Worm (Caenorhabditis elegans) whole organism, mixed stage, embryonic: Measurements from ENCODE around the gene C04E12.4.

Experiments used
- M03D4.4 ChIP-seq: sonication (generic microtip); optimal IDR thresholded peaks from 2 replicates; lab custom pipeline; 2017; ENCODE audit warnings: mild to moderate bottlenecking, missing genetic modification characterization, missing compliant biosample characterization
- bed-3 ChIP-seq: fragments of 200-800 bp; sonication (Bioruptor generic); optimal IDR thresholded peaks from 3 replicates; lab custom pipeline; 2018; ENCODE audit warnings: mild to moderate bottlenecking, missing genetic modification characterization, moderate library complexity, missing compliant biosample characterization
- blmp-1 ChIP-seq: fragments of 150-350 bp; optimal IDR thresholded peaks from 2 replicates; lab custom pipeline; 2014; ENCODE audit warnings: missing biosample characterization, missing genetic modification characterization
- ceh-39 ChIP-seq: fragments of 150-350 bp; optimal IDR thresholded peaks from 2 replicates; lab custom pipeline; 2014; ENCODE audit warnings: missing biosample characterization, missing genetic modification characterization
- ceh-43 ChIP-seq: fragments of 200-800 bp; sonication (Bioruptor generic); optimal IDR thresholded peaks from 2 replicates; lab custom pipeline; 2018; ENCODE audit warnings: mild to moderate bottlenecking, missing genetic modification characterization, moderate library complexity, missing compliant biosample characterization
- ceh-83 ChIP-seq: fragments of 200-800 bp; sonication (Bioruptor generic); optimal IDR thresholded peaks from 2 replicates; lab custom pipeline; 2018; ENCODE audit warnings: mild to moderate bottlenecking, missing genetic modification characterization, missing compliant biosample characterization
- ces-1 ChIP-seq: fragments of 150-350 bp; optimal IDR thresholded peaks from 2 replicates; lab custom pipeline; 2014; ENCODE audit warnings: missing biosample characterization, missing genetic modification reagents, missing genetic modification characterization
- drap-1 ChIP-seq: fragments of 200-800 bp; sonication (Bioruptor generic); optimal IDR thresholded peaks from 3 replicates; lab custom pipeline; 2018; ENCODE audit warnings: mild to moderate bottlenecking, missing genetic modification characterization, missing compliant biosample characterization
- elt-1 ChIP-seq: sonication (generic microtip); optimal IDR thresholded peaks from 2 replicates; lab custom pipeline; 2017; ENCODE audit warnings: missing genetic modification characterization, mild to moderate bottlenecking, missing compliant biosample characterization, antibody characterized with exemption, moderate library complexity, borderline replicate concordance; ENCODE audit not compliant: insufficient read depth
- elt-3 ChIP-seq: fragments of 150-350 bp; optimal IDR thresholded peaks from 2 replicates; lab custom pipeline; 2014; ENCODE audit warnings: missing biosample characterization, missing genetic modification characterization
- flh-1 ChIP-seq: fragments of 200-800 bp; sonication (Bioruptor generic); optimal IDR thresholded peaks from 2 replicates; lab custom pipeline; 2018; ENCODE audit warnings: mild to moderate bottlenecking, missing genetic modification characterization, moderate library complexity, missing compliant biosample characterization
- ham-2 ChIP-seq: fragments of 200-800 bp; sonication (Bioruptor generic); optimal IDR thresholded peaks from 2 replicates; lab custom pipeline; 2018; ENCODE audit warnings: mild to moderate bottlenecking, missing genetic modification characterization, missing compliant biosample characterization
- hlh-1 ChIP-seq: fragments of 150-350 bp; optimal IDR thresholded peaks from 2 replicates; lab custom pipeline; 2014; ENCODE audit warnings: missing biosample characterization, missing genetic modification reagents, missing genetic modification characterization
- lin-13 ChIP-seq: fragments of 150-350 bp; optimal IDR thresholded peaks from 2 replicates; lab custom pipeline; 2014; ENCODE audit warnings: missing biosample characterization, missing genetic modification characterization
- mab-5 ChIP-seq: fragments of 150-350 bp; optimal IDR thresholded peaks from 2 replicates; lab custom pipeline; 2014; ENCODE audit warnings: missing biosample characterization, missing genetic modification characterization
- mep-1 ChIP-seq: fragments of 150-350 bp; optimal IDR thresholded peaks from 2 replicates; lab custom pipeline; 2017; ENCODE audit warnings: missing biosample characterization, missing genetic modification reagents, missing genetic modification characterization, inconsistent platforms
- mls-2 ChIP-seq: sonication (generic microtip); optimal IDR thresholded peaks from 2 replicates; lab custom pipeline; 2016; ENCODE audit warnings: mild to moderate bottlenecking, missing genetic modification characterization, moderate library complexity, missing compliant biosample characterization
- nhr-12 ChIP-seq: fragments of 150-350 bp; optimal IDR thresholded peaks from 2 replicates; lab custom pipeline; 2014; ENCODE audit warnings: missing biosample characterization, missing genetic modification characterization
- nhr-237 ChIP-seq: fragments of 150-350 bp; optimal IDR thresholded peaks from 2 replicates; lab custom pipeline; 2014; ENCODE audit warnings: missing biosample characterization, missing genetic modification characterization
- nhr-28 ChIP-seq: fragments of 150-350 bp; optimal IDR thresholded peaks from 2 replicates; lab custom pipeline; 2014; ENCODE audit warnings: missing biosample characterization, missing genetic modification characterization
- pha-4 ChIP-seq: fragments of 150-350 bp; optimal IDR thresholded peaks from 2 replicates; lab custom pipeline; 2018; ENCODE audit warnings: missing biosample characterization, missing genetic modification reagents, missing genetic modification characterization
- snpc-4 ChIP-seq: fragments of 150-350 bp; optimal IDR thresholded peaks from 2 replicates; lab custom pipeline; 2014; ENCODE audit warnings: missing biosample characterization, missing genetic modification characterization
- tbx-8 ChIP-seq: fragments of 200-800 bp; sonication (Bioruptor generic); optimal IDR thresholded peaks from 2 replicates; lab custom pipeline; 2018; ENCODE audit warnings: mild to moderate bottlenecking, missing genetic modification characterization, moderate library complexity, missing compliant biosample characterization
- unc-120 ChIP-seq: sonication (generic microtip); optimal IDR thresholded peaks from 2 replicates; lab custom pipeline; 2017; ENCODE audit warnings: missing genetic modification characterization, missing compliant biosample characterization; ENCODE audit not compliant: poor library complexity, severe bottlenecking
- unc-62 ChIP-seq: fragments of 150-350 bp; optimal IDR thresholded peaks from 2 replicates; lab custom pipeline; 2014; ENCODE audit warnings: missing biosample characterization, missing genetic modification reagents, missing genetic modification characterization
- zip-8 ChIP-seq: fragments of 150-350 bp; optimal IDR thresholded peaks from 2 replicates; lab custom pipeline; 2014; ENCODE audit warnings: missing biosample characterization, missing genetic modification characterization
- ztf-11 ChIP-seq: fragments of 150-350 bp; optimal IDR thresholded peaks from 2 replicates; lab custom pipeline; 2014; ENCODE audit warnings: missing biosample characterization, missing genetic modification characterization

Gene C04E12.4

DNA sequence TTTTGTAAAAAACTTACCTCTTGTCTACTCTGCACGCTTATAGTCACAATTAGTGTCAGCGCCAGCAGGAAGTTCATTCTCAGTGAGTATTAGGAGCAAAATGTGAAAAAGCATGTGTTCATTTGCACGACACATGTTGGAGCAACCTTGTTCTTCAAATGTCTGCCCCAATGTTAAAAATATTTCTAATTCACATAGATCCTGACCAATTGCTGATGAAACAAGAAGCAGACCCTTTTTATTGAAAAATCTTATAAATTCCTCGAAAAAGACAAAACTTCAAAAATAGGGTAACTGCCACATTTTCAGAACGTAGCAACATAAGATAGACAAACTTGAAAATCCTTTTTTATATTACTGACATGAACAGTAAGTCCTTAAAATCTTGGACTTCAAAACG lies 38.4 kb upstream of the C04E12.4 start, which contains the start of gene C17B7.8:
Gene C17B7.8 (minus strand): TSS at position 101 of the 400 bp plus-strand sequence.
- no peak for TF ChIP-seq ceh-43 (GFP tag; lab: Kevin White, UChicago)
- no peak for TF ChIP-seq bed-3
- TF ChIP-seq ztf-11 (tag; lab: Kevin White, UChicago): no peak
- TF ChIP-seq ceh-83 (GFP tag; lab: Kevin White, UChicago): no peak
- TF ChIP-seq mls-2 (tag; lab: Kevin White, UChicago): no peak
- no peak for TF ChIP-seq M03D4.4
- TF ChIP-seq unc-62 (GFP tag; lab: Kevin White, UChicago): no peak
- no peak for TF ChIP-seq mep-1 (tag; lab: Kevin White, UChicago)

DNA sequence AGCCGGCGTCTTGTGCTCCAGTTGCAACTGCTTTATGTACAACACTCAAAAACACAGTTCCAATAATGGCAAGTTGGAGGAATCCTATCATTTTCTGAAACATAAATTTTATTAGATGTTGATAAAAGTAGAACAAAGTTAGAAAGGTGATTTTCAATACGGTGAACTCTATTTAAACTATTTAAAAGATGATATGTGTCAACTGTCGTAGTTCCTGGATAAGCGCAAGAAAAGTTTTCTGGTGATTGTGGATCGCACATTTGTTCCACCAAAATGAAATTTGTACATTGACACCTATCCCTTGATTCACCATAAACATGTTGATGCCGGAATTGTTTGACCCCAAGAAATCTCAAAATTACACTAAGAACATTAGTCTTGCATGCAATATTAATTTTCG lies 30.6 kb upstream of the C04E12.4 start, which contains the start of gene C17B7.9:
Gene C17B7.9 (minus strand): TSS at position 101 of the 400 bp plus-strand sequence.
- no peak for TF ChIP-seq mep-1 (tag; lab: Kevin White, UChicago)
- no peak for TF ChIP-seq M03D4.4
- TF ChIP-seq zip-8 (tag; lab: Kevin White, UChicago): no peak
- TF ChIP-seq blmp-1 (tag; lab: Kevin White, UChicago): no peak
- no peak for TF ChIP-seq ztf-11 (tag; lab: Kevin White, UChicago)
- no peak for TF ChIP-seq tbx-8
- no peak for TF ChIP-seq snpc-4
- TF ChIP-seq pha-4: no peak
- no peak for TF ChIP-seq nhr-237 (tag; lab: Kevin White, UChicago)
- TF ChIP-seq unc-120 (tag; lab: Kevin White, UChicago): no peak
- TF ChIP-seq mab-5 (tag; lab: Kevin White, UChicago): no peak
- TF ChIP-seq lin-13 (tag; lab: Kevin White, UChicago): no peak
- TF ChIP-seq ceh-43 (GFP tag; lab: Kevin White, UChicago): no peak
- no peak for TF ChIP-seq drap-1
- TF ChIP-seq flh-1 (GFP tag; lab: Kevin White, UChicago): no peak
- TF ChIP-seq nhr-28 (tag; lab: Kevin White, UChicago): no peak
- TF ChIP-seq, all 35 proteins: peak for 0

ce11 chrV:3333334-3333733 lies 29.2 kb upstream of the C04E12.4 start, which contains the start of gene C17B7.5:
Gene C17B7.5 (plus strand): TSS chrV:3333634.
- no peak for TF ChIP-seq elt-3 (tag; lab: Kevin White, UChicago)

DNA sequence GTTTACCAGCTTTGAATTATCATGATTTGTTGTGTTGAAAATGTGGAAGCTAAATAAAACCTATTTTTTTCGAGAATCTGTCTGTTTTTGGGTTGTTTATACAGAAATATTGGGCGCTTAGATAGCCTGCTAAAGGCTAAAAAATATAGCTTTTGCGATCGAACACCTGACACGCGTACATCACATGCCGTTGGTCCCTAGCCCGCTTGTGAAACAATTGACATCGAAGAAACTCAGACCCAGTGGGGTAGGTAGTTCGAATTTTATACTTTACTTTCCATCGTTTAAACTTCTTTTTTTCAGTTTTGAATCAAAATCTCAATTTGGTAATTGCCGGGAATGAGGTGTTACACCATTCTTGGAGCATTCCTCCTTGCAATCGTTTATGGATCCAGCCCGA lies 23.6 kb upstream of the C04E12.4 start, which contains the start of gene C17B7.4:
Gene C17B7.4 (plus strand): TSS at position 301 of the 400 bp plus-strand sequence.
- TF ChIP-seq elt-3 (tag; lab: Kevin White, UChicago): no peak
- no peak for TF ChIP-seq bed-3
- no peak for TF ChIP-seq ceh-39 (tag; lab: Kevin White, UChicago)
- no peak for TF ChIP-seq nhr-237 (tag; lab: Kevin White, UChicago)

- TF ChIP-seq ham-2 (GFP tag; lab: Kevin White, UChicago) (no peak), nhr-237 (tag; lab: Kevin White, UChicago) (no peak)
Measured at ce11 chrV:3341906-3342305, 20.7 kb upstream of the C04E12.4 start, which contains the start of gene C17B7.10. Gene C17B7.10 (minus strand): TSS chrV:3342006.

DNA sequence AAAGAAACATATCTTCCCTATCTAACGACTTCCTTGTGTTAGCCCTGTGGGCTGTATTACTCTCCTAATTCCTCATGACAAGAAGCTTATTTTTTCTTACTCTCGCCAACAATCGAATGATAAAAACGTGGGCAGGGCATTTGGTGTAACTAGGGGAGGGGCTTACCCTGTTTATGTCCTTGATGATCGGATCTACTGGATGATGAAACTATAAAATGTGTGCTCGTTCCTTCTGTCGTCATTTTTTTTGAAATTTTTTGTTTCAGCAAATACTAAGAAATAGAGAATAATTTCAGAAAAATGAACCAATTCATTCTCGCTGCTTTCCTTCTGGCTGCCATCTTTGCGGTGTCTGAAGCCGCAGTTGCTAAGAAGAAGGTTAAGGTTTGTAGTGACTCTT lies 20.1 kb upstream of the C04E12.4 start, which contains the start of gene C17B7.3:
Gene C17B7.3 (plus strand): TSS at position 301 of the 400 bp plus-strand sequence.
- TF ChIP-seq ceh-83 (GFP tag; lab: Kevin White, UChicago) (no peak), bed-3 (no peak), flh-1 (GFP tag; lab: Kevin White, UChicago) (no peak), nhr-12 (tag; lab: Kevin White, UChicago) (no peak), elt-1 (tag; lab: Kevin White, UChicago) (no peak)

DNA sequence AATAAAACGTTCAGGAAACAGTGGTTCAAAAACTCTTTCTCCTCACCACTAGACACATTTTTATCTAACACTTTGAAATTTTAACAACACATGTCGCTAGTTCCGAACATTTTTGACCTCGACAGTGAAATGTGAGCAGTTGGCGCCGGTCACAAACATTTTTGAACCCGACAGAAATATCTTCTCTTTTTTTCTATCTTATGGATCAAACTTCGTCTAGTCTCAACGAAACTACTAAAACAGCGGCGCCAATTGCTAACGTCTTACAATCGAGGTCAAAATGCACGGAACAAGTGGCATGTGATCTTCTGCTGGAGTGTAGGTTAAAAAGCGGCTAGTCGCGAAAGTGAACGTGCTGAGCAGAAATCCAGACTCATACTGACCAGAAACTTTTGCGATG lies 18.6 kb upstream of the C04E12.4 start:
- no peak for TF ChIP-seq mls-2 (tag; lab: Kevin White, UChicago)
- no peak for TF ChIP-seq mab-5 (tag; lab: Kevin White, UChicago)
- no peak for TF ChIP-seq ceh-39 (tag; lab: Kevin White, UChicago)
- TF ChIP-seq ceh-43 (GFP tag; lab: Kevin White, UChicago): no peak
- no peak for TF ChIP-seq pha-4
- no peak for TF ChIP-seq ham-2 (GFP tag; lab: Kevin White, UChicago)
- TF ChIP-seq hlh-1: no peak
- TF ChIP-seq flh-1 (GFP tag; lab: Kevin White, UChicago): no peak
- no peak for TF ChIP-seq ceh-83 (GFP tag; lab: Kevin White, UChicago)
- no peak for TF ChIP-seq blmp-1 (tag; lab: Kevin White, UChicago)
- TF ChIP-seq nhr-12 (tag; lab: Kevin White, UChicago): no peak
- no peak for TF ChIP-seq ces-1
- TF ChIP-seq lin-13 (tag; lab: Kevin White, UChicago): no peak
- TF ChIP-seq elt-3 (tag; lab: Kevin White, UChicago): no peak
- TF ChIP-seq ztf-11 (tag; lab: Kevin White, UChicago): no peak
- TF ChIP-seq, all 35 proteins: peak for 0
